Worm (Caenorhabditis elegans) whole organism, L4 larva: ENCODE data around the gene slc-36.1.

ENCODE experiments used
- F26F4.8 ChIP-seq: fragments of 200-800 bp; sonication (Bioruptor generic); conservative IDR thresholded peaks from 2 replicates; pipeline ENCODE4 v1.3.6; 2022; ENCODE audit warnings: missing genetic modification characterization, missing compliant biosample characterization
- F37D6.2 ChIP-seq: sonication (generic microtip); optimal IDR thresholded peaks from 2 replicates; lab custom pipeline; 2016; ENCODE audit warnings: mild to moderate bottlenecking, missing genetic modification characterization, missing compliant biosample characterization
- T20F7.1 ChIP-seq: fragments of 200-800 bp; sonication (Bioruptor generic); optimal IDR thresholded peaks from 2 replicates; lab custom pipeline; 2018; ENCODE audit warnings: mild to moderate bottlenecking, missing genetic modification characterization, missing compliant biosample characterization
- Y75B8A.6 ChIP-seq: fragments of 200-800 bp; sonication (Bioruptor generic); IDR thresholded peaks from 2 replicates; pipeline ENCODE4 v1.3.6; 2022; ENCODE audit warnings: missing genetic modification reagents, missing genetic modification characterization, missing compliant biosample characterization
- ZK337.2 ChIP-seq: fragments of 200-800 bp; sonication (Bioruptor generic); IDR thresholded peaks from 2 replicates; pipeline ENCODE4 v1.3.6; 2022; ENCODE audit warnings: missing genetic modification reagents, missing genetic modification characterization, missing compliant biosample characterization
- aha-1 ChIP-seq: fragments of 150-350 bp; peaks from one replicate; lab custom pipeline; 2014; ENCODE audit warnings: missing biosample characterization, missing genetic modification characterization
- attf-4 ChIP-seq: sonication (generic microtip); optimal IDR thresholded peaks from 3 replicates; lab custom pipeline; 2017; ENCODE audit warnings: missing biosample characterization, missing genetic modification characterization
- ceh-28 ChIP-seq: fragments of 150-350 bp; optimal IDR thresholded peaks from 2 replicates; lab custom pipeline; 2014; ENCODE audit warnings: missing biosample characterization, missing genetic modification reagents, missing genetic modification characterization
- ceh-62 ChIP-seq: sonication (generic microtip); optimal IDR thresholded peaks from 2 replicates; lab custom pipeline; 2017; ENCODE audit warnings: missing biosample characterization, missing genetic modification characterization
- cey-2 ChIP-seq: sonication (generic microtip); optimal IDR thresholded peaks from 3 replicates; lab custom pipeline; 2017; ENCODE audit warnings: missing genetic modification characterization, mild to moderate bottlenecking, missing compliant biosample characterization, antibody characterized with exemption, borderline replicate concordance; ENCODE audit not compliant: insufficient read depth
- daf-12 ChIP-seq: fragments of 150-350 bp; optimal IDR thresholded peaks from 2 replicates; lab custom pipeline; 2014; ENCODE audit warnings: missing biosample characterization, missing genetic modification reagents, missing genetic modification characterization
- daf-16 ChIP-seq, 3 experiments: sonication (generic microtip); optimal IDR thresholded peaks; 2 replicates each; lab custom pipeline; 2016 to 2017; ENCODE audit warnings: missing genetic modification characterization in 3 of 3, missing genetic modification reagents in 3 of 3, mild to moderate bottlenecking in 2 of 3, missing compliant biosample characterization in 2 of 3, missing biosample characterization in 1 of 3, moderate library complexity in 1 of 3
- dmd-6 ChIP-seq: fragments of 200-800 bp; sonication (Bioruptor generic); IDR thresholded peaks from 2 replicates; pipeline ENCODE4 v1.3.6; 2022; ENCODE audit warnings: missing genetic modification reagents, missing genetic modification characterization, missing compliant biosample characterization
- egl-43 ChIP-seq: fragments of 200-800 bp; sonication (Bioruptor generic); IDR thresholded peaks from 2 replicates; pipeline ENCODE4 v1.3.6; 2022; ENCODE audit warnings: missing genetic modification reagents, missing genetic modification characterization, missing compliant biosample characterization
- fkh-10 ChIP-seq: fragments of 150-350 bp; optimal IDR thresholded peaks from 2 replicates; lab custom pipeline; 2014; ENCODE audit warnings: missing biosample characterization, missing genetic modification reagents, missing genetic modification characterization
- hif-1 ChIP-seq, 2 experiments: sonication (generic microtip); optimal IDR thresholded peaks; 2 replicates each; lab custom pipeline; 2016 to 2017; ENCODE audit warnings: missing compliant biosample characterization in 2 of 2, missing genetic modification characterization in 2 of 2, missing genetic modification reagents in 2 of 2, missing genotype in 2 of 2, mild to moderate bottlenecking in 1 of 2
- hlh-30 ChIP-seq: sonication (generic microtip); optimal IDR thresholded peaks from 2 replicates; lab custom pipeline; 2017; ENCODE audit warnings: antibody characterized with exemption, mild to moderate bottlenecking, missing genetic modification characterization, missing compliant biosample characterization; ENCODE audit not compliant: insufficient read depth
- hmg-1.1 ChIP-seq: fragments of 200-800 bp; sonication (Bioruptor generic); IDR thresholded peaks from 2 replicates; pipeline ENCODE4 v1.3.6; 2022; ENCODE audit warnings: missing genetic modification reagents, missing genetic modification characterization, missing compliant biosample characterization
- jun-1 ChIP-seq: fragments of 150-350 bp; optimal IDR thresholded peaks from 2 replicates; lab custom pipeline; 2014; ENCODE audit warnings: missing biosample characterization, missing genetic modification reagents, missing genetic modification characterization
- lin-1 ChIP-seq: fragments of 200-800 bp; sonication (Bioruptor generic); IDR thresholded peaks from 2 replicates; pipeline ENCODE4 v1.3.6; 2022; ENCODE audit warnings: missing genetic modification reagents, missing genetic modification characterization, missing compliant biosample characterization
- mdt-29 ChIP-seq: fragments of 200-800 bp; sonication (Bioruptor generic); IDR thresholded peaks from 2 replicates; pipeline ENCODE4 v1.3.6; 2022; ENCODE audit warnings: missing genetic modification reagents, missing genetic modification characterization, missing compliant biosample characterization
- mes-2 ChIP-seq: sonication (generic microtip); optimal IDR thresholded peaks from 2 replicates; lab custom pipeline; 2016; ENCODE audit warnings: missing genotype, mild to moderate bottlenecking, missing genetic modification characterization, missing compliant biosample characterization; ENCODE audit not compliant: poor library complexity, severe bottlenecking
- nhr-10 ChIP-seq: fragments of 150-350 bp; optimal IDR thresholded peaks from 2 replicates; lab custom pipeline; 2014; ENCODE audit warnings: missing biosample characterization, missing genetic modification characterization
- nhr-11 ChIP-seq: fragments of 150-350 bp; optimal IDR thresholded peaks from 2 replicates; lab custom pipeline; 2014; ENCODE audit warnings: missing biosample characterization, missing genetic modification characterization
- nhr-111 ChIP-seq: fragments of 200-800 bp; sonication (Bioruptor generic); optimal IDR thresholded peaks from 2 replicates; lab custom pipeline; 2018; ENCODE audit warnings: mild to moderate bottlenecking, missing genetic modification characterization, missing compliant biosample characterization
- nhr-28 ChIP-seq: fragments of 150-350 bp; optimal IDR thresholded peaks from 2 replicates; lab custom pipeline; 2014; ENCODE audit warnings: missing biosample characterization, missing genetic modification characterization
- nhr-6 ChIP-seq: fragments of 150-350 bp; optimal IDR thresholded peaks from 2 replicates; lab custom pipeline; 2014; ENCODE audit warnings: missing biosample characterization, missing genetic modification characterization
- rbr-2 ChIP-seq: sonication (generic microtip); optimal IDR thresholded peaks from 2 replicates; lab custom pipeline; 2016; ENCODE audit warnings: missing genotype, missing genetic modification characterization, missing compliant biosample characterization
- skn-1 ChIP-seq: fragments of 150-350 bp; optimal IDR thresholded peaks from 2 replicates; lab custom pipeline; 2014; ENCODE audit warnings: missing biosample characterization, missing genetic modification characterization
- spr-3 ChIP-seq: fragments of 200-800 bp; sonication (Bioruptor generic); optimal IDR thresholded peaks from 2 replicates; lab custom pipeline; 2018; ENCODE audit warnings: mild to moderate bottlenecking, missing genetic modification characterization, missing compliant biosample characterization
- unc-62 ChIP-seq, 3 experiments: fragments of 150-350 bp in 1 of 3; sonication (generic microtip); optimal IDR thresholded peaks in 2 of 3; peaks in 1 of 3; 1 replicate in 1 of 3; 2 replicates in 2 of 3; lab custom pipeline; 2014 to 2017; ENCODE audit warnings: missing biosample characterization in 3 of 3, missing genetic modification characterization in 3 of 3, missing genetic modification reagents in 3 of 3, missing genotype in 1 of 3
- zag-1 ChIP-seq: fragments of 150-350 bp; optimal IDR thresholded peaks from 2 replicates; lab custom pipeline; 2014; ENCODE audit warnings: missing biosample characterization, missing genetic modification characterization
- zfp-3 ChIP-seq: fragments of 200-800 bp; sonication (Bioruptor generic); conservative IDR thresholded peaks from 2 replicates; pipeline ENCODE4 v1.3.6; 2022; ENCODE audit warnings: missing genetic modification reagents, missing genetic modification characterization, missing compliant biosample characterization
- zip-11 ChIP-seq: fragments of 200-800 bp; sonication (Bioruptor generic); IDR thresholded peaks from 2 replicates; pipeline ENCODE4 v1.3.6; 2022; ENCODE audit warnings: missing genetic modification characterization, missing compliant biosample characterization

Gene slc-36.1

ce11 chrIII:13275784-13276183 is 31.5 kb upstream of the slc-36.1 start (continued):
- TF ChIP-seq hif-1 (tag; optimal IDR thresholded peaks at IDR 0.05; lab: Kevin White, UChicago) (peak in 1 of 2 experiments; percentile 60), unc-62 (GFP tag; optimal IDR thresholded peaks at IDR 0.05 in 1 of 2; lab: Kevin White, UChicago) (peak in 1 of 2 experiments; percentile 99), unc-62 (tag; optimal IDR thresholded peaks at IDR 0.05; lab: Kevin White, UChicago) (no peak), dmd-6 (GFP tag; lab: Robert Waterston, UW) (peak; percentile 36; the same call in 1 of the 2 replicates), zfp-3 (GFP tag; lab: Robert Waterston, UW) (no peak), egl-43 (GFP tag; lab: Robert Waterston, UW) (peak; percentile 85; the same call in 1 of the 2 replicates), F37D6.2 (tag; lab: Kevin White, UChicago) (peak; percentile 62), daf-12 (no peak), F26F4.8 (GFP tag; lab: Robert Waterston, UW) (no peak), zag-1 (tag; lab: Kevin White, UChicago) (peak; percentile 56), cey-2 (tag; lab: Kevin White, UChicago) (no peak), nhr-28 (peak; percentile 15), nhr-10 (tag; lab: Kevin White, UChicago) (no peak), mdt-29 (no peak), ceh-62 (tag; lab: Kevin White, UChicago) (no peak), nhr-11 (tag; lab: Kevin White, UChicago) (peak; percentile 39), Y75B8A.6 (GFP tag; lab: Robert Waterston, UW) (no peak), mes-2 (peak; percentile 41), ceh-28 (tag; lab: Kevin White, UChicago) (no peak), skn-1 (no peak), nhr-111 (GFP tag; lab: Kevin White, UChicago) (no peak), rbr-2 (tag; lab: Kevin White, UChicago) (peak; percentile 83), hlh-30 (tag; lab: Kevin White, UChicago) (peak; percentile 85), ZK337.2 (GFP tag; lab: Robert Waterston, UW) (0 out of 2 replicates have a peak, but pooled peaks have one; percentile 44)
- TF ChIP-seq, all 104 proteins: peak for 31

- TF ChIP-seq T20F7.1 (no peak), ceh-62 (tag; lab: Kevin White, UChicago) (no peak), daf-16 (GFP tag; optimal IDR thresholded peaks at IDR 0.05; lab: Kevin White, UChicago) (no peak), daf-16 (tag; optimal IDR thresholded peaks at IDR 0.05; lab: Kevin White, UChicago) (no peak), nhr-6 (tag; lab: Kevin White, UChicago) (no peak), jun-1 (tag; lab: Kevin White, UChicago) (no peak), spr-3 (no peak), zip-11 (no peak)
- TF ChIP-seq, all 104 proteins: peak for 0
These were observed 30.3 kb upstream of the slc-36.1 start, which contains the start of gene unc-64 for ce11 chrIII:13276958-13277357. unc-64 (plus strand) TSS chrIII:13277258.

ce11 chrIII:13277881-13278500 is 29.3 kb upstream of the slc-36.1 start:
- TF ChIP-seq fkh-10 (GFP tag; lab: Kevin White, UChicago) (peak; percentile 26), aha-1 (tag; lab: Kevin White, UChicago) (peak; percentile 19), hmg-1.1 (GFP tag; lab: Robert Waterston, UW) (no peak), attf-4 (tag; lab: Kevin White, UChicago) (no peak), lin-1 (GFP tag; lab: Robert Waterston, UW) (no peak), unc-62 (GFP tag; optimal IDR thresholded peaks at IDR 0.05 in 1 of 2; lab: Kevin White, UChicago) (peak in 1 of 2 experiments; percentile 73), unc-62 (tag; optimal IDR thresholded peaks at IDR 0.05; lab: Kevin White, UChicago) (no peak)
